Fruit fly (Drosophila melanogaster) whole organism, embryonic: Measurements from ENCODE around the gene Mnn1.

ENCODE experiments used
- CG10431 ChIP-seq: fragments of 200-800 bp; sonication (Bioruptor generic); optimal IDR thresholded peaks from 3 replicates; lab custom pipeline; 2018; ENCODE audit warnings: missing biosample characterization, mild to moderate bottlenecking, missing genetic modification characterization
- CG10565 ChIP-seq: fragments of 200-800 bp; sonication (Bioruptor generic); optimal IDR thresholded peaks from 3 replicates; lab custom pipeline; 2016; ENCODE audit warnings: missing biosample characterization, mild to moderate bottlenecking, missing genetic modification characterization
- CG11456 ChIP-seq: fragments of 200-800 bp; sonication (Bioruptor generic); IDR thresholded peaks from 3 replicates; pipeline ENCODE4 v1.3.6; 2022; ENCODE audit warnings: missing biosample characterization, missing genetic modification characterization
- CG11723 ChIP-seq: fragments of 200-800 bp; sonication (Bioruptor generic); optimal IDR thresholded peaks from 2 replicates; lab custom pipeline; 2017; ENCODE audit warnings: missing biosample characterization, mild to moderate bottlenecking, missing genetic modification characterization
- CG12071 ChIP-seq: fragments of 200-800 bp; sonication (Bioruptor generic); optimal IDR thresholded peaks from 3 replicates; lab custom pipeline; 2018; ENCODE audit warnings: missing biosample characterization, mild to moderate bottlenecking, missing genetic modification characterization
- CG12744 ChIP-seq: fragments of 200-800 bp; sonication (Bioruptor generic); optimal IDR thresholded peaks from 2 replicates; lab custom pipeline; 2016; ENCODE audit warnings: missing biosample characterization, missing genetic modification characterization
- CG12942 ChIP-seq: fragments of 200-800 bp; sonication (Bioruptor generic); optimal IDR thresholded peaks from 3 replicates; lab custom pipeline; 2016; ENCODE audit warnings: missing biosample characterization, missing genetic modification characterization
- CG13296 ChIP-seq: fragments of 200-800 bp; sonication (Bioruptor generic); optimal IDR thresholded peaks from 3 replicates; lab custom pipeline; 2018; ENCODE audit warnings: missing biosample characterization, mild to moderate bottlenecking, missing genetic modification characterization
- CG14710 ChIP-seq: fragments of 200-800 bp; sonication (Bioruptor generic); optimal IDR thresholded peaks from 3 replicates; lab custom pipeline; 2019; ENCODE audit warnings: missing biosample characterization, mild to moderate bottlenecking, missing genetic modification characterization, moderate library complexity
- CG15073 ChIP-seq: fragments of 200-800 bp; sonication (Bioruptor generic); optimal IDR thresholded peaks from 2 replicates; lab custom pipeline; 2016; ENCODE audit warnings: missing biosample characterization, missing genetic modification characterization
- CG15514 ChIP-seq: fragments of 200-800 bp; sonication (Bioruptor generic); optimal IDR thresholded peaks from 3 replicates; lab custom pipeline; 2017; ENCODE audit warnings: missing biosample characterization, missing genetic modification characterization, mild to moderate bottlenecking, moderate library complexity, missing genetic modification reagents
- CG17359 ChIP-seq: fragments of 200-800 bp; sonication (Bioruptor generic); optimal IDR thresholded peaks from 3 replicates; lab custom pipeline; 2018; ENCODE audit warnings: missing biosample characterization, mild to moderate bottlenecking, missing genetic modification characterization, moderate library complexity
- CG2120 ChIP-seq: fragments of 200-800 bp; sonication (Bioruptor generic); optimal IDR thresholded peaks from 3 replicates; lab custom pipeline; 2016; ENCODE audit warnings: missing biosample characterization, missing genetic modification characterization
- CG30403 ChIP-seq: fragments of 200-800 bp; sonication (Bioruptor generic); optimal IDR thresholded peaks from 3 replicates; lab custom pipeline; 2016; ENCODE audit warnings: missing biosample characterization, missing genetic modification characterization
- CG32532 ChIP-seq: fragments of 200-800 bp; sonication (Bioruptor generic); IDR thresholded peaks from 2 replicates; pipeline ENCODE4 v1.3.6; 2022; ENCODE audit warnings: missing biosample characterization, missing genetic modification characterization
- CG33557 ChIP-seq: fragments of 200-800 bp; sonication (Bioruptor generic); optimal IDR thresholded peaks from 2 replicates; lab custom pipeline; 2019; ENCODE audit warnings: missing biosample characterization, mild to moderate bottlenecking, missing genetic modification characterization, moderate library complexity
- CG4282 ChIP-seq: fragments of 200-800 bp; sonication (Bioruptor generic); optimal IDR thresholded peaks from 2 replicates; lab custom pipeline; 2016; ENCODE audit warnings: missing biosample characterization, missing genetic modification characterization
- CG7372 ChIP-seq: fragments of 200-800 bp; sonication (Bioruptor generic); IDR thresholded peaks from 2 replicates; pipeline ENCODE4 v1.3.6; 2022; ENCODE audit warnings: missing biosample characterization, missing genetic modification characterization
- CG8089 ChIP-seq: fragments of 200-800 bp; sonication (Bioruptor generic); optimal IDR thresholded peaks from 3 replicates; lab custom pipeline; 2016; ENCODE audit warnings: missing biosample characterization, missing genetic modification characterization
- CHES-1-like ChIP-seq: fragments of 200-800 bp; sonication (Bioruptor generic); optimal IDR thresholded peaks from 2 replicates; lab custom pipeline; 2016; ENCODE audit warnings: missing biosample characterization, missing genetic modification characterization
- D19A ChIP-seq: fragments of 200-800 bp; optimal IDR thresholded peaks from 3 replicates; lab custom pipeline; 2019; ENCODE audit warnings: missing biosample characterization, mild to moderate bottlenecking, missing genetic modification characterization, moderate library complexity
- Dll ChIP-seq: fragments of 200-800 bp; sonication (Bioruptor generic); IDR thresholded peaks from 4 replicates; pipeline ENCODE4 v1.3.6; 2022; ENCODE audit warnings: missing biosample characterization, missing genetic modification characterization; ENCODE audit not compliant: partially characterized antibody
- Doc2 ChIP-seq: fragments of 200-800 bp; sonication (Bioruptor generic); IDR thresholded peaks from 2 replicates; pipeline ENCODE4 v1.3.6; 2022; ENCODE audit warnings: missing biosample characterization, missing genetic modification characterization
- Gug ChIP-seq: fragments of 200-800 bp; sonication (Bioruptor generic); IDR thresholded peaks from 4 replicates; pipeline ENCODE4 v1.3.6; 2022; ENCODE audit warnings: missing biosample characterization, missing genetic modification characterization
- HLH54F ChIP-seq: fragments of 200-800 bp; sonication (Bioruptor generic); optimal IDR thresholded peaks from 3 replicates; lab custom pipeline; 2016; ENCODE audit warnings: missing biosample characterization, missing genetic modification characterization
- Mad ChIP-seq: fragments of 200-800 bp; sonication (Bioruptor generic); optimal IDR thresholded peaks from 2 replicates; lab custom pipeline; 2016; ENCODE audit warnings: missing biosample characterization, missing genetic modification characterization
- Scr ChIP-seq: fragments of 200-800 bp; sonication (Bioruptor generic); IDR thresholded peaks from 2 replicates; pipeline ENCODE4 v1.3.6; 2022; ENCODE audit warnings: missing biosample characterization, missing genetic modification characterization; ENCODE audit not compliant: partially characterized antibody
- Trl ChIP-seq, 3 experiments: fragments of >200 bp in 2 of 3; fragments of 200-800 bp in 1 of 3; sonication (Bioruptor generic) in 1 of 3; optimal IDR thresholded peaks; 2 replicates in 1 of 3; 3 replicates in 2 of 3; lab custom pipeline; 2016 to 2017; ENCODE audit warnings: missing biosample characterization in 1 of 3, missing genetic modification characterization in 1 of 3
- abd-A ChIP-seq: fragments of 200-800 bp; sonication (Bioruptor generic); optimal IDR thresholded peaks from 3 replicates; lab custom pipeline; 2019; ENCODE audit warnings: missing biosample characterization, mild to moderate bottlenecking, missing genetic modification characterization, moderate library complexity
- ash1 ChIP-seq: fragments of 200-800 bp; sonication (Bioruptor generic); optimal IDR thresholded peaks from 2 replicates; lab custom pipeline; 2018; ENCODE audit warnings: missing biosample characterization, mild to moderate bottlenecking, missing genetic modification characterization
- bsh ChIP-seq, 2 experiments: fragments of 200-800 bp; sonication (Bioruptor generic); optimal IDR thresholded peaks; 2 replicates each; lab custom pipeline; 2017 to 2018; ENCODE audit warnings: mild to moderate bottlenecking in 2 of 2, missing biosample characterization in 2 of 2, missing genetic modification characterization in 2 of 2, moderate library complexity in 1 of 2
- btn ChIP-seq: fragments of 200-800 bp; sonication (Bioruptor generic); optimal IDR thresholded peaks from 2 replicates; lab custom pipeline; 2016; ENCODE audit warnings: missing biosample characterization, missing genetic modification characterization
- dati ChIP-seq: fragments of 200-800 bp; sonication (Bioruptor generic); IDR thresholded peaks from 2 replicates; pipeline ENCODE4 v1.3.6; 2022; ENCODE audit warnings: missing biosample characterization, missing genetic modification characterization
- emc ChIP-seq: fragments of 200-800 bp; sonication (Bioruptor generic); optimal IDR thresholded peaks from 2 replicates; lab custom pipeline; 2016; ENCODE audit warnings: missing biosample characterization, missing genetic modification characterization
- grau ChIP-seq: fragments of 200-800 bp; optimal IDR thresholded peaks from 3 replicates; lab custom pipeline; 2019; ENCODE audit warnings: missing biosample characterization, mild to moderate bottlenecking, missing genetic modification characterization, moderate library complexity
- ind ChIP-seq: fragments of 200-800 bp; sonication (Bioruptor generic); optimal IDR thresholded peaks from 3 replicates; lab custom pipeline; 2016; ENCODE audit warnings: missing biosample characterization, missing genetic modification characterization
- luna ChIP-seq: fragments of 200-800 bp; sonication (Bioruptor generic); optimal IDR thresholded peaks from 2 replicates; lab custom pipeline; 2016; ENCODE audit warnings: missing biosample characterization, missing genetic modification characterization
- otp ChIP-seq: fragments of 200-800 bp; sonication (Bioruptor generic); IDR thresholded peaks from 3 replicates; pipeline ENCODE4, ENCODE4 v1.3.6; 2022; ENCODE audit warnings: missing biosample characterization, missing genetic modification characterization
- pan ChIP-seq, 4 experiments: fragments of >200 bp in 3 of 4; fragments of 200-800 bp in 1 of 4; sonication (Bioruptor generic) in 1 of 4; optimal IDR thresholded peaks in 3 of 4; IDR thresholded peaks in 1 of 4; 2 replicates each; pipeline versions ENCODE4 v1.3.6 to Lab custom; 2017 to 2022; ENCODE audit warnings: missing biosample characterization in 2 of 4, missing genetic modification characterization in 2 of 4, mixed read lengths in 1 of 4
- psq ChIP-seq: fragments of 200-800 bp; sonication (Bioruptor generic); optimal IDR thresholded peaks from 2 replicates; lab custom pipeline; 2017; ENCODE audit warnings: missing biosample characterization, missing genetic modification characterization
- pzg ChIP-seq: fragments of 200-800 bp; sonication (Bioruptor generic); optimal IDR thresholded peaks from 3 replicates; lab custom pipeline; 2018; ENCODE audit warnings: missing biosample characterization, mild to moderate bottlenecking, missing genetic modification characterization, moderate library complexity
- scrt ChIP-seq: fragments of 200-800 bp; sonication (Bioruptor generic); optimal IDR thresholded peaks from 2 replicates; lab custom pipeline; 2018; ENCODE audit warnings: missing biosample characterization, mild to moderate bottlenecking, missing genetic modification characterization, moderate library complexity
- sna ChIP-seq: fragments of 200-800 bp; sonication (Bioruptor generic); IDR thresholded peaks from 2 replicates; pipeline ENCODE4 v1.3.6; 2022; ENCODE audit warnings: missing biosample characterization, missing genetic modification characterization; ENCODE audit not compliant: partially characterized antibody
- sqz ChIP-seq: fragments of 200-800 bp; sonication (Bioruptor generic); optimal IDR thresholded peaks from 3 replicates; lab custom pipeline; 2018; ENCODE audit warnings: missing biosample characterization, mild to moderate bottlenecking, missing genetic modification characterization
- sug ChIP-seq: fragments of 200-800 bp; optimal IDR thresholded peaks from 2 replicates; lab custom pipeline; 2019; ENCODE audit warnings: missing biosample characterization, mild to moderate bottlenecking, missing genetic modification characterization, moderate library complexity
- wek ChIP-seq: fragments of 200-800 bp; sonication (Bioruptor generic); optimal IDR thresholded peaks from 3 replicates; lab custom pipeline; 2018; ENCODE audit warnings: missing biosample characterization, mild to moderate bottlenecking, missing genetic modification characterization, moderate library complexity
- z ChIP-seq: fragments of 200-800 bp; sonication (Bioruptor generic); IDR thresholded peaks from 3 replicates; pipeline ENCODE4 v1.3.6; 2022; ENCODE audit warnings: missing biosample characterization, missing genetic modification characterization
- zen ChIP-seq: fragments of 200-800 bp; sonication (Bioruptor generic); optimal IDR thresholded peaks from 3 replicates; lab custom pipeline; 2018; ENCODE audit warnings: missing biosample characterization, mild to moderate bottlenecking, missing genetic modification characterization, moderate library complexity

Gene Mnn1

dm6 chr2L:7038404-7039341 lies 17.4 kb upstream of the Mnn1 start (continued):
- TF ChIP-seq sug (tag; lab: Kevin White, UChicago) (peak; percentile 42), Mad (GFP tag; lab: Kevin White, UChicago) (no peak), emc (GFP tag; lab: Kevin White, UChicago) (no peak), CG10565 (no peak), CG12942 (no peak), CG11456 (GFP tag; lab: Robert Waterston, UW) (no peak), sqz (GFP tag; lab: Kevin White, UChicago) (peak; percentile 41), CG2120 (GFP tag; lab: Kevin White, UChicago) (no peak), CG10431 (GFP tag; lab: Kevin White, UChicago) (no peak), CG30403 (no peak), dati (no peak), abd-A (peak; percentile 71), Trl (optimal IDR thresholded peaks at IDR 0.05; lab: Kevin White, UChicago) (no peak), Trl (GFP tag; optimal IDR thresholded peaks at IDR 0.05; lab: Kevin White, UChicago) (no peak), CG7372 (GFP tag; lab: Robert Waterston, UW) (no peak), CG15073 (GFP tag; lab: Kevin White, UChicago) (no peak), otp (GFP tag; lab: Robert Waterston, UW) (no peak), CG8089 (no peak), HLH54F (GFP tag; lab: Kevin White, UChicago) (no peak), CG12071 (no peak), CG17359 (tag; lab: Kevin White, UChicago) (no peak), CG15514 (GFP tag; lab: Kevin White, UChicago) (no peak), z (GFP tag; lab: Robert Waterston, UW) (no peak), psq (no peak), zen (tag; lab: Kevin White, UChicago) (no peak), ash1 (GFP tag; lab: Kevin White, UChicago) (peak; percentile 21), wek (GFP tag; lab: Kevin White, UChicago) (no peak), CG11723 (GFP tag; lab: Kevin White, UChicago) (no peak), pzg (GFP tag; lab: Kevin White, UChicago) (no peak), CG12744 (no peak), CG13296 (GFP tag; lab: Kevin White, UChicago) (no peak), grau (no peak), CHES-1-like (GFP tag; lab: Kevin White, UChicago) (no peak), luna (GFP tag; lab: Kevin White, UChicago) (no peak), Doc2 (GFP tag; lab: Robert Waterston, UW) (no peak), btn (GFP tag; lab: Kevin White, UChicago) (no peak), CG32532 (GFP tag; lab: Robert Waterston, UW) (0 out of 2 replicates have a peak, but pooled peaks have one; percentile 29), CG14710 (tag; lab: Kevin White, UChicago) (no peak), Gug (GFP tag; lab: Robert Waterston, UW) (no peak), bsh (GFP tag; optimal IDR thresholded peaks at IDR 0.05; lab: Kevin White, UChicago) (no peak), pan (optimal IDR thresholded peaks at IDR 0.05; lab: Kevin White, UChicago) (no peak), pan (GFP tag; optimal IDR thresholded peaks at IDR 0.05 in 1 of 2, IDR thresholded peaks at IDR 0.05 in 1 of 2) (no peak), sna (GFP tag; lab: Robert Waterston, UW) (no peak), ind (GFP tag; lab: Kevin White, UChicago) (no peak), D19A (tag; lab: Kevin White, UChicago) (no peak), Dll (GFP tag; lab: Robert Waterston, UW) (no peak), scrt (GFP tag; lab: Kevin White, UChicago) (peak; percentile 17), CG4282 (GFP tag; lab: Kevin White, UChicago) (no peak), CG33557 (GFP tag; lab: Kevin White, UChicago) (no peak), Scr (GFP tag; lab: Robert Waterston, UW) (no peak)
